Worm (Caenorhabditis elegans) whole organism, L1 larva: ENCODE data around the gene C03B1.10.

ENCODE experiments used
- C16A3.4 ChIP-seq: fragments of 150-350 bp; optimal IDR thresholded peaks from 2 replicates; lab custom pipeline; 2014; ENCODE audit warnings: missing biosample characterization, missing genetic modification characterization
- C34B4.2 ChIP-seq: sonication (generic microtip); optimal IDR thresholded peaks from 2 replicates; lab custom pipeline; 2017; ENCODE audit warnings: mild to moderate bottlenecking, missing genetic modification characterization, missing compliant biosample characterization
- F16B12.6 ChIP-seq: fragments of 150-350 bp; optimal IDR thresholded peaks from 2 replicates; lab custom pipeline; 2014; ENCODE audit warnings: missing biosample characterization, missing genetic modification characterization
- alr-1 ChIP-seq: fragments of 200-800 bp; sonication (Bioruptor generic); optimal IDR thresholded peaks from 2 replicates; lab custom pipeline; 2018; ENCODE audit warnings: borderline replicate concordance, mild to moderate bottlenecking, missing genetic modification characterization, missing compliant biosample characterization
- aly-2 ChIP-seq: fragments of 150-350 bp; optimal IDR thresholded peaks from 2 replicates; lab custom pipeline; 2014; ENCODE audit warnings: missing biosample characterization, missing genetic modification characterization
- blmp-1 ChIP-seq: fragments of 150-350 bp; optimal IDR thresholded peaks from 2 replicates; lab custom pipeline; 2014; ENCODE audit warnings: missing biosample characterization, missing genetic modification characterization
- ceh-63 ChIP-seq: fragments of 200-800 bp; sonication (Bioruptor generic); optimal IDR thresholded peaks from 2 replicates; lab custom pipeline; 2018; ENCODE audit warnings: mild to moderate bottlenecking, missing genetic modification characterization, missing compliant biosample characterization
- ces-1 ChIP-seq: fragments of 150-350 bp; optimal IDR thresholded peaks from 2 replicates; lab custom pipeline; 2014; ENCODE audit warnings: missing biosample characterization, missing genetic modification reagents, missing genetic modification characterization
- dpl-1 ChIP-seq, 3 experiments: fragments of 150-350 bp in 2 of 3; sonication (generic microtip) in 1 of 3; optimal IDR thresholded peaks; 2 replicates each; lab custom pipeline; 2014 to 2017; ENCODE audit warnings: missing biosample characterization in 3 of 3, missing genetic modification characterization in 3 of 3, missing genetic modification reagents in 3 of 3
- efl-1 ChIP-seq, 4 experiments: fragments of 150-350 bp; optimal IDR thresholded peaks in 3 of 4; peaks in 1 of 4; 1 replicate in 1 of 4; 2 replicates in 3 of 4; lab custom pipeline; 2014; ENCODE audit warnings: missing biosample characterization in 2 of 4, missing genetic modification characterization in 2 of 4, missing genetic modification reagents in 2 of 4
- efl-3 ChIP-seq: fragments of 200-800 bp; sonication (Bioruptor generic); optimal IDR thresholded peaks from 2 replicates; lab custom pipeline; 2018; ENCODE audit warnings: mild to moderate bottlenecking, missing genetic modification characterization, missing compliant biosample characterization
- egl-13 ChIP-seq: sonication (generic microtip); optimal IDR thresholded peaks from 2 replicates; lab custom pipeline; 2016; ENCODE audit warnings: missing genotype, missing genetic modification reagents, missing genetic modification characterization, missing compliant biosample characterization
- elt-2 ChIP-seq: sonication (generic microtip); optimal IDR thresholded peaks from 2 replicates; lab custom pipeline; 2016; ENCODE audit warnings: missing genetic modification characterization, mild to moderate bottlenecking, inconsistent platforms, missing compliant biosample characterization, missing genetic modification reagents
- ets-5 ChIP-seq: fragments of 200-800 bp; sonication (Bioruptor generic); IDR thresholded peaks from 2 replicates; pipeline ENCODE4 v1.3.6; 2022; ENCODE audit warnings: missing genetic modification characterization, missing compliant biosample characterization
- fos-1 ChIP-seq: fragments of 150-350 bp; optimal IDR thresholded peaks from 2 replicates; lab custom pipeline; 2014; ENCODE audit warnings: missing biosample characterization, missing genetic modification characterization
- hlh-17 ChIP-seq: fragments of 200-800 bp; sonication (Bioruptor generic); optimal IDR thresholded peaks from 2 replicates; lab custom pipeline; 2018; ENCODE audit warnings: missing genetic modification characterization, mild to moderate bottlenecking, missing compliant biosample characterization, moderate library complexity, borderline replicate concordance
- hlh-4 ChIP-seq: sonication (generic microtip); optimal IDR thresholded peaks from 2 replicates; lab custom pipeline; 2016; ENCODE audit warnings: mild to moderate bottlenecking, missing genetic modification characterization, missing compliant biosample characterization
- hpl-2 ChIP-seq: fragments of 150-350 bp; optimal IDR thresholded peaks from 2 replicates; lab custom pipeline; 2014; ENCODE audit warnings: missing biosample characterization, missing genetic modification reagents, missing genetic modification characterization
- isw-1 ChIP-seq: fragments of 200-800 bp; sonication (Bioruptor generic); IDR thresholded peaks from 2 replicates; pipeline ENCODE4 v1.3.6; 2022; ENCODE audit warnings: missing genetic modification characterization, missing compliant biosample characterization
- lin-13 ChIP-seq: fragments of 150-350 bp; optimal IDR thresholded peaks from 2 replicates; lab custom pipeline; 2014; ENCODE audit warnings: missing biosample characterization, missing genetic modification reagents, missing genetic modification characterization
- lin-15B ChIP-seq: fragments of 150-350 bp; sonication (generic microtip); optimal IDR thresholded peaks from 3 replicates; lab custom pipeline; 2014; ENCODE audit warnings: missing biosample characterization, missing genetic modification characterization
- lsy-2 ChIP-seq, 2 experiments: fragments of 150-350 bp; optimal IDR thresholded peaks; 2 replicates each; lab custom pipeline; 2014; ENCODE audit warnings: missing biosample characterization in 2 of 2, missing genetic modification characterization in 2 of 2
- mdl-1 ChIP-seq, 2 experiments: fragments of 150-350 bp; optimal IDR thresholded peaks; 2 replicates each; lab custom pipeline; 2014 to 2017; ENCODE audit warnings: missing biosample characterization in 2 of 2, missing genetic modification characterization in 2 of 2, inconsistent platforms in 1 of 2
- mef-2 ChIP-seq: fragments of 150-350 bp; optimal IDR thresholded peaks from 2 replicates; lab custom pipeline; 2014; ENCODE audit warnings: missing biosample characterization, missing genetic modification characterization
- mep-1 ChIP-seq: fragments of 150-350 bp; optimal IDR thresholded peaks from 2 replicates; lab custom pipeline; 2014; ENCODE audit warnings: missing biosample characterization, missing genetic modification characterization
- nhr-11 ChIP-seq: fragments of 150-350 bp; optimal IDR thresholded peaks from 2 replicates; lab custom pipeline; 2014; ENCODE audit warnings: missing biosample characterization, missing genetic modification characterization
- nhr-12 ChIP-seq: sonication (generic microtip); optimal IDR thresholded peaks from 2 replicates; lab custom pipeline; 2017; ENCODE audit warnings: missing biosample characterization, missing genetic modification characterization
- nhr-20 ChIP-seq: sonication (generic microtip); optimal IDR thresholded peaks from 2 replicates; lab custom pipeline; 2016; ENCODE audit warnings: mild to moderate bottlenecking, missing genetic modification characterization, missing compliant biosample characterization
- nhr-71 ChIP-seq: sonication (generic microtip); optimal IDR thresholded peaks from 2 replicates; lab custom pipeline; 2016; ENCODE audit warnings: mild to moderate bottlenecking, missing genetic modification characterization, moderate library complexity, missing compliant biosample characterization
- nhr-77 ChIP-seq: fragments of 150-350 bp; optimal IDR thresholded peaks from 2 replicates; lab custom pipeline; 2014; ENCODE audit warnings: missing biosample characterization, missing genetic modification characterization
- nhr-85 ChIP-seq: sonication (generic microtip); peaks from one replicate; lab custom pipeline; 2016; ENCODE audit warnings: missing genetic modification characterization, inconsistent platforms, missing compliant biosample characterization
- nhr-90 ChIP-seq: sonication (generic microtip); optimal IDR thresholded peaks from 2 replicates; lab custom pipeline; 2016; ENCODE audit warnings: mild to moderate bottlenecking, missing genetic modification characterization, missing compliant biosample characterization; ENCODE audit not compliant: poor library complexity
- pag-3 ChIP-seq: sonication (generic microtip); optimal IDR thresholded peaks from 2 replicates; lab custom pipeline; 2017; ENCODE audit warnings: missing genetic modification characterization, mild to moderate bottlenecking, missing compliant biosample characterization, antibody characterized with exemption, borderline replicate concordance; ENCODE audit not compliant: insufficient read depth
- pqm-1 ChIP-seq: sonication (generic microtip); optimal IDR thresholded peaks from 3 replicates; lab custom pipeline; 2017; ENCODE audit warnings: missing biosample characterization, missing genetic modification characterization
- rnt-1 ChIP-seq: sonication (generic microtip); optimal IDR thresholded peaks from 2 replicates; lab custom pipeline; 2016; ENCODE audit warnings: mild to moderate bottlenecking, missing genetic modification characterization, moderate library complexity, missing compliant biosample characterization
- snu-23 ChIP-seq: sonication (generic microtip); optimal IDR thresholded peaks from 2 replicates; lab custom pipeline; 2016; ENCODE audit warnings: missing genetic modification characterization, missing compliant biosample characterization
- tlp-1 ChIP-seq: fragments of 150-350 bp; optimal IDR thresholded peaks from 2 replicates; lab custom pipeline; 2014; ENCODE audit warnings: missing biosample characterization, missing genetic modification characterization
- unc-86 ChIP-seq: sonication (generic microtip); optimal IDR thresholded peaks from 2 replicates; lab custom pipeline; 2016; ENCODE audit warnings: missing genetic modification characterization, missing compliant biosample characterization
- xbp-1 ChIP-seq: sonication (generic microtip); optimal IDR thresholded peaks from 2 replicates; lab custom pipeline; 2016; ENCODE audit warnings: missing genetic modification characterization, missing compliant biosample characterization
- zip-4 ChIP-seq: fragments of 200-800 bp; sonication (Bioruptor generic); optimal IDR thresholded peaks from 2 replicates; lab custom pipeline; 2018; ENCODE audit warnings: mild to moderate bottlenecking, missing genetic modification characterization, moderate library complexity, missing compliant biosample characterization
- ztf-4 ChIP-seq: fragments of 150-350 bp; optimal IDR thresholded peaks from 2 replicates; lab custom pipeline; 2014; ENCODE audit warnings: missing biosample characterization, missing genetic modification characterization

C03B1.10 gene

ce11 chrX:6378363-6378762 is 20.7 kb upstream of the C03B1.10 start (continued):
- peak; percentile 28 for TF ChIP-seq nhr-90
- peak; percentile 33 to 66 for TF ChIP-seq lsy-2 (tag; optimal IDR thresholded peaks at IDR 0.05; lab: Kevin White, UChicago)
- no peak for TF ChIP-seq hlh-4 (tag; lab: Kevin White, UChicago)
- TF ChIP-seq mep-1 (tag; lab: Kevin White, UChicago), result peak; percentile 73
- peak; percentile 45 for TF ChIP-seq C16A3.4 (tag; lab: Kevin White, UChicago)
- TF ChIP-seq elt-2 (tag; lab: Kevin White, UChicago), result no peak
- no peak for TF ChIP-seq lin-13 (GFP tag; lab: Kevin White, UChicago)
- peak; percentile 8 for TF ChIP-seq blmp-1 (tag; lab: Kevin White, UChicago)
- TF ChIP-seq F16B12.6 (tag; lab: Kevin White, UChicago), result peak; percentile 83
- no peak for TF ChIP-seq ceh-63 (GFP tag; lab: Kevin White, UChicago)
- TF ChIP-seq dpl-1 (GFP tag; optimal IDR thresholded peaks at IDR 0.05; lab: Kevin White, UChicago), result peak; percentile 7 to 46 (median 39)
- peak; percentile 54 for TF ChIP-seq rnt-1
- TF ChIP-seq pqm-1 (tag; lab: Kevin White, UChicago), result no peak
- peak; percentile 71 for TF ChIP-seq nhr-71 (tag; lab: Kevin White, UChicago)
- TF ChIP-seq mef-2 (tag; lab: Kevin White, UChicago), result no peak
- TF ChIP-seq zip-4 (GFP tag; lab: Kevin White, UChicago), result peak; percentile 11
- no peak for TF ChIP-seq tlp-1 (tag; lab: Kevin White, UChicago)
- no peak for TF ChIP-seq hpl-2 (GFP tag; lab: Kevin White, UChicago)
- TF ChIP-seq nhr-20 (tag; lab: Kevin White, UChicago), result peak; percentile 80
- peak; percentile 75 for TF ChIP-seq nhr-85 (tag; lab: Kevin White, UChicago)
- peak; percentile 37 for TF ChIP-seq nhr-77 (tag; lab: Kevin White, UChicago)
- TF ChIP-seq alr-1 (tag; lab: Kevin White, UChicago), result no peak
- peak; percentile 74 for TF ChIP-seq snu-23
- TF ChIP-seq ztf-4 (tag; lab: Kevin White, UChicago), result no peak
- no peak for TF ChIP-seq pag-3 (tag; lab: Kevin White, UChicago)
- TF ChIP-seq egl-13, result peak; percentile 47
- TF ChIP-seq nhr-12 (tag; lab: Kevin White, UChicago), result no peak

- no peak for TF ChIP-seq nhr-11 (tag; lab: Kevin White, UChicago)
- no peak for TF ChIP-seq efl-1 (optimal IDR thresholded peaks at IDR 0.05; lab: Kevin White, UChicago)
- TF ChIP-seq efl-1 (GFP tag; optimal IDR thresholded peaks at IDR 0.05 in 1 of 2; lab: Kevin White, UChicago), result peak in 1 of 2 experiments; percentile 65
- peak; percentile 34 for TF ChIP-seq elt-2 (tag; lab: Kevin White, UChicago)
These were observed 20.1 kb upstream of the C03B1.10 start, which contains the start of gene lmp-1 for ce11 chrX:6377634-6378288. TSS of gene lmp-1 (minus strand) at chrX:6377684.

- TF ChIP-seq xbp-1 (tag; lab: Kevin White, UChicago) (no peak), hlh-17 (no peak), efl-1 (optimal IDR thresholded peaks at IDR 0.05; lab: Kevin White, UChicago) (no peak), efl-1 (GFP tag; optimal IDR thresholded peaks at IDR 0.05 in 1 of 2; lab: Kevin White, UChicago) (peak in 1 of 2 experiments; percentile 42)
These were observed 16.8 kb upstream of the C03B1.10 start, which contains the start of gene C03B1.1 for ce11 chrX:6374451-6374850. TSS of gene C03B1.1 (plus strand) at chrX:6374751.

ce11 chrX:6373348-6373747 is 15.7 kb upstream of the C03B1.10 start, which contains the start of gene C03B1.17:
TSS of gene C03B1.17 (plus strand) at chrX:6373648.
- TF ChIP-seq mep-1 (tag; lab: Kevin White, UChicago) (no peak), efl-3 (GFP tag; lab: Kevin White, UChicago) (no peak), ces-1 (GFP tag; lab: Kevin White, UChicago) (no peak), dpl-1 (GFP tag; optimal IDR thresholded peaks at IDR 0.05; lab: Kevin White, UChicago) (no peak), isw-1 (GFP tag; lab: Robert Waterston, UW) (no peak), C34B4.2 (no peak), blmp-1 (tag; lab: Kevin White, UChicago) (no peak), fos-1 (tag; lab: Kevin White, UChicago) (no peak), aly-2 (tag; lab: Kevin White, UChicago) (no peak), mdl-1 (tag; optimal IDR thresholded peaks at IDR 0.05; lab: Kevin White, UChicago) (no peak), lin-15B (no peak), ets-5 (no peak), unc-86 (tag; lab: Kevin White, UChicago) (no peak)
